Fruit fly (Drosophila melanogaster) whole organism, prepupa: ENCODE results near the gene Exo70.
A peak's percentile ranks its signal among the peaks of the same experiment; 100 is the strongest.

Source experiments
- Blimp-1 ChIP-seq: fragments of 200-800 bp; sonication (Bioruptor generic); optimal IDR thresholded peaks from 3 replicates; lab custom pipeline; 2017; ENCODE audit warnings: missing biosample characterization, missing genetic modification characterization, mild to moderate bottlenecking, moderate library complexity, missing genetic modification reagents
- CG10631 ChIP-seq: fragments of 200-800 bp; sonication (Bioruptor generic); optimal IDR thresholded peaks from 2 replicates; lab custom pipeline; 2016; ENCODE audit warnings: missing biosample characterization, missing genetic modification characterization
- CG10669 ChIP-seq: fragments of 200-800 bp; sonication (Bioruptor generic); optimal IDR thresholded peaks from 3 replicates; lab custom pipeline; 2018; ENCODE audit warnings: missing biosample characterization, mild to moderate bottlenecking, missing genetic modification characterization, moderate library complexity
- CG11294 ChIP-seq: fragments of 200-800 bp; sonication (Bioruptor generic); IDR thresholded peaks from 2 replicates; pipeline ENCODE4 v1.3.6; 2022; ENCODE audit warnings: missing biosample characterization, missing genetic modification characterization
- CG11902 ChIP-seq: fragments of 200-800 bp; sonication (Bioruptor generic); optimal IDR thresholded peaks from 3 replicates; lab custom pipeline; 2016; ENCODE audit warnings: missing biosample characterization, missing genetic modification characterization
- CG15336 ChIP-seq: fragments of 200-800 bp; sonication (Bioruptor generic); IDR thresholded peaks from 2 replicates; pipeline ENCODE4 v1.3.6; 2022; ENCODE audit warnings: missing biosample characterization, missing genetic modification characterization
- CG1621 ChIP-seq: fragments of 200-800 bp; sonication (Bioruptor generic); optimal IDR thresholded peaks from 3 replicates; lab custom pipeline; 2018; ENCODE audit warnings: missing biosample characterization, mild to moderate bottlenecking, missing genetic modification characterization
- CG16779 ChIP-seq: fragments of 200-800 bp; sonication (Bioruptor generic); optimal IDR thresholded peaks from 3 replicates; lab custom pipeline; 2017; ENCODE audit warnings: missing biosample characterization, mild to moderate bottlenecking, missing genetic modification characterization
- CG3032 ChIP-seq: fragments of 200-800 bp; optimal IDR thresholded peaks from 2 replicates; lab custom pipeline; 2019; ENCODE audit warnings: missing biosample characterization, mild to moderate bottlenecking, missing genetic modification characterization, moderate library complexity
- CG31627 ChIP-seq: fragments of 200-800 bp; sonication (Bioruptor generic); optimal IDR thresholded peaks from 3 replicates; lab custom pipeline; 2016; ENCODE audit warnings: missing biosample characterization, missing genetic modification characterization
- CG32006 ChIP-seq: fragments of 200-800 bp; sonication (Bioruptor generic); optimal IDR thresholded peaks from 3 replicates; lab custom pipeline; 2017; ENCODE audit warnings: missing biosample characterization, mild to moderate bottlenecking, missing genetic modification characterization
- CG34406 ChIP-seq: fragments of 200-800 bp; sonication (Bioruptor generic); optimal IDR thresholded peaks from 3 replicates; lab custom pipeline; 2016; ENCODE audit warnings: missing biosample characterization, missing genetic modification characterization
- CG3919 ChIP-seq: fragments of 200-800 bp; sonication (Bioruptor generic); optimal IDR thresholded peaks from 3 replicates; lab custom pipeline; 2016; ENCODE audit warnings: missing biosample characterization, missing genetic modification characterization
- CG4318 ChIP-seq: fragments of 200-800 bp; sonication (Bioruptor generic); optimal IDR thresholded peaks from 3 replicates; lab custom pipeline; 2017; ENCODE audit warnings: missing biosample characterization, mild to moderate bottlenecking, missing genetic modification characterization
- CG6163 ChIP-seq: fragments of 200-800 bp; sonication (Bioruptor generic); IDR thresholded peaks from 3 replicates; pipeline ENCODE4 v1.3.6; 2022; ENCODE audit warnings: missing biosample characterization, missing genetic modification characterization
- CG6792 ChIP-seq: fragments of 200-800 bp; sonication (Bioruptor generic); optimal IDR thresholded peaks from 3 replicates; lab custom pipeline; 2016; ENCODE audit warnings: missing biosample characterization, missing genetic modification characterization
- CG6808 ChIP-seq: fragments of 200-800 bp; sonication (Bioruptor generic); optimal IDR thresholded peaks from 3 replicates; lab custom pipeline; 2017; ENCODE audit warnings: missing biosample characterization, missing genetic modification characterization, mild to moderate bottlenecking, moderate library complexity, missing genetic modification reagents
- CG6854 ChIP-seq: fragments of 200-800 bp; sonication (Bioruptor generic); optimal IDR thresholded peaks from 2 replicates; lab custom pipeline; 2017; ENCODE audit warnings: missing biosample characterization, mild to moderate bottlenecking, missing genetic modification characterization
- CG7368 ChIP-seq: fragments of 200-800 bp; sonication (Bioruptor generic); optimal IDR thresholded peaks from 3 replicates; lab custom pipeline; 2016; ENCODE audit warnings: missing biosample characterization, missing genetic modification characterization
- CG8119 ChIP-seq: fragments of 200-800 bp; sonication (Bioruptor generic); IDR thresholded peaks from 3 replicates; pipeline ENCODE4 v1.3.6; 2022; ENCODE audit warnings: missing biosample characterization, missing genetic modification characterization
- CG8319 ChIP-seq: fragments of 200-800 bp; sonication (Bioruptor generic); optimal IDR thresholded peaks from 3 replicates; lab custom pipeline; 2016; ENCODE audit warnings: missing biosample characterization, missing genetic modification characterization
- CG8632 ChIP-seq: fragments of 200-800 bp; sonication (Bioruptor generic); optimal IDR thresholded peaks from 3 replicates; lab custom pipeline; 2016; ENCODE audit warnings: missing biosample characterization, missing genetic modification characterization
- CG9139 ChIP-seq: fragments of 200-800 bp; sonication (Bioruptor generic); optimal IDR thresholded peaks from 3 replicates; lab custom pipeline; 2017; ENCODE audit warnings: missing biosample characterization, mild to moderate bottlenecking, missing genetic modification characterization
- Eip75B ChIP-seq: fragments of 200-800 bp; sonication (Bioruptor generic); optimal IDR thresholded peaks from 3 replicates; lab custom pipeline; 2016; ENCODE audit warnings: missing biosample characterization, missing genetic modification characterization
- Eip93F ChIP-seq: fragments of 200-800 bp; sonication (Bioruptor generic); optimal IDR thresholded peaks from 2 replicates; lab custom pipeline; 2016; ENCODE audit warnings: missing biosample characterization, mild to moderate bottlenecking, missing genetic modification characterization
- Ets21C ChIP-seq: fragments of 200-800 bp; sonication (Bioruptor generic); optimal IDR thresholded peaks from 3 replicates; lab custom pipeline; 2016; ENCODE audit warnings: missing biosample characterization, missing genetic modification characterization
- Ets96B ChIP-seq: fragments of 200-800 bp; optimal IDR thresholded peaks from 2 replicates; lab custom pipeline; 2019; ENCODE audit warnings: missing biosample characterization, mild to moderate bottlenecking, missing genetic modification characterization, moderate library complexity
- Gug ChIP-seq: fragments of 200-800 bp; sonication (Bioruptor generic); IDR thresholded peaks from 2 replicates; pipeline ENCODE4 v1.3.6; 2022; ENCODE audit warnings: missing biosample characterization, missing genetic modification characterization
- Hr38 ChIP-seq: sonication (Bioruptor generic); optimal IDR thresholded peaks from 2 replicates; lab custom pipeline; 2016; ENCODE audit warnings: missing biosample characterization, missing genetic modification characterization
- Hr4 ChIP-seq: fragments of 200-800 bp; sonication (Bioruptor generic); optimal IDR thresholded peaks from 3 replicates; lab custom pipeline; 2016; ENCODE audit warnings: missing biosample characterization, missing genetic modification characterization
- Lpt ChIP-seq: fragments of 200-800 bp; sonication (Bioruptor generic); optimal IDR thresholded peaks from 3 replicates; lab custom pipeline; 2016; ENCODE audit warnings: missing biosample characterization, missing genetic modification characterization
- Met ChIP-seq: fragments of 200-800 bp; sonication (Bioruptor generic); optimal IDR thresholded peaks from 3 replicates; lab custom pipeline; 2016; ENCODE audit warnings: missing biosample characterization, missing genetic modification characterization
- OdsH ChIP-seq: fragments of 200-800 bp; sonication (Bioruptor generic); optimal IDR thresholded peaks from 3 replicates; lab custom pipeline; 2016; ENCODE audit warnings: missing biosample characterization, missing genetic modification characterization
- Sox14 ChIP-seq: fragments of 200-800 bp; sonication (Bioruptor generic); optimal IDR thresholded peaks from 3 replicates; lab custom pipeline; 2016; ENCODE audit warnings: missing biosample characterization, missing genetic modification characterization
- Sox15 ChIP-seq: fragments of 200-800 bp; sonication (Bioruptor generic); optimal IDR thresholded peaks from 3 replicates; lab custom pipeline; 2016; ENCODE audit warnings: missing biosample characterization, missing genetic modification characterization
- achi ChIP-seq: fragments of 200-800 bp; sonication (Bioruptor generic); optimal IDR thresholded peaks from 3 replicates; lab custom pipeline; 2016; ENCODE audit warnings: missing biosample characterization, missing genetic modification characterization
- acj6 ChIP-seq: fragments of 200-800 bp; sonication (Bioruptor generic); optimal IDR thresholded peaks from 3 replicates; lab custom pipeline; 2016; ENCODE audit warnings: missing biosample characterization, missing genetic modification characterization
- dac ChIP-seq: fragments of 200-800 bp; sonication (Bioruptor generic); optimal IDR thresholded peaks from 2 replicates; lab custom pipeline; 2017; ENCODE audit warnings: missing biosample characterization, mild to moderate bottlenecking, missing genetic modification characterization
- dsx ChIP-seq: fragments of 200-800 bp; optimal IDR thresholded peaks from 3 replicates; lab custom pipeline; 2019; ENCODE audit warnings: missing biosample characterization, mild to moderate bottlenecking, missing genetic modification characterization, moderate library complexity; ENCODE audit not compliant: poor library complexity, severe bottlenecking
- eg ChIP-seq: fragments of 200-800 bp; sonication (Bioruptor generic); IDR thresholded peaks from 3 replicates; pipeline ENCODE4 v1.3.6; 2022; ENCODE audit warnings: missing biosample characterization, missing genetic modification characterization
- esn ChIP-seq: fragments of 200-800 bp; sonication (Bioruptor generic); optimal IDR thresholded peaks from 2 replicates; lab custom pipeline; 2016; ENCODE audit warnings: missing biosample characterization, mild to moderate bottlenecking, missing genetic modification characterization, moderate library complexity
- fd59A ChIP-seq: fragments of 200-800 bp; sonication (Bioruptor generic); optimal IDR thresholded peaks from 2 replicates; lab custom pipeline; 2017; ENCODE audit warnings: missing biosample characterization, mild to moderate bottlenecking, missing genetic modification characterization, missing genetic modification reagents
- fkh ChIP-seq: fragments of 200-800 bp; sonication (Bioruptor generic); optimal IDR thresholded peaks from 3 replicates; lab custom pipeline; 2017; ENCODE audit warnings: missing biosample characterization, mild to moderate bottlenecking, missing genetic modification characterization, moderate library complexity
- lz ChIP-seq: fragments of 200-800 bp; sonication (Bioruptor generic); optimal IDR thresholded peaks from 3 replicates; lab custom pipeline; 2016; ENCODE audit warnings: missing biosample characterization, missing genetic modification characterization
- net ChIP-seq: fragments of 200-800 bp; sonication (Bioruptor generic); optimal IDR thresholded peaks from 3 replicates; lab custom pipeline; 2016; ENCODE audit warnings: missing biosample characterization, missing genetic modification characterization
- pdm3 ChIP-seq: fragments of 200-800 bp; sonication (Bioruptor generic); optimal IDR thresholded peaks from 3 replicates; lab custom pipeline; 2016; ENCODE audit warnings: missing biosample characterization, missing genetic modification characterization
- salr ChIP-seq, 2 experiments: fragments of 200-800 bp; sonication (Bioruptor generic); optimal IDR thresholded peaks; 3 replicates each; lab custom pipeline; 2016 to 2018; ENCODE audit warnings: missing biosample characterization in 2 of 2, missing genetic modification characterization in 2 of 2, mild to moderate bottlenecking in 1 of 2
- spab ChIP-seq: fragments of 200-800 bp; sonication (Bioruptor generic); optimal IDR thresholded peaks from 2 replicates; lab custom pipeline; 2017; ENCODE audit warnings: missing biosample characterization, mild to moderate bottlenecking, missing genetic modification characterization, missing genetic modification reagents
- topi ChIP-seq: fragments of 200-800 bp; sonication (Bioruptor generic); optimal IDR thresholded peaks from 3 replicates; lab custom pipeline; 2016; ENCODE audit warnings: missing biosample characterization, missing genetic modification characterization
- vri ChIP-seq: fragments of 200-800 bp; sonication (Bioruptor generic); optimal IDR thresholded peaks from 3 replicates; lab custom pipeline; 2016; ENCODE audit warnings: missing biosample characterization, mild to moderate bottlenecking, missing genetic modification characterization

Gene Exo70

dm6 chr3L:8455015-8455908 lies 43.6 kb downstream of the Exo70 start:
- TF ChIP-seq CG6163 (peak; percentile 91), Sox14 (GFP tag; lab: Kevin White, UChicago) (peak; percentile 89), Lpt (GFP tag; lab: Kevin White, UChicago) (peak; percentile 86), fd59A (GFP tag; lab: Kevin White, UChicago) (peak; percentile 89), eg (GFP tag; lab: Robert Waterston, UW) (peak; percentile 86), CG6792 (peak; percentile 95), CG16779 (tag; lab: Kevin White, UChicago) (peak; percentile 96), Ets21C (GFP tag; lab: Kevin White, UChicago) (peak; percentile 79), Met (peak; percentile 94), CG8632 (GFP tag; lab: Kevin White, UChicago) (peak; percentile 95), Blimp-1 (GFP tag; lab: Kevin White, UChicago) (peak; percentile 85), CG3919 (GFP tag; lab: Kevin White, UChicago) (peak; percentile 98), Ets96B (tag; lab: Kevin White, UChicago) (peak; percentile 97), Eip75B (GFP tag; lab: Kevin White, UChicago) (peak; percentile 96), achi (GFP tag; lab: Kevin White, UChicago) (peak; percentile 95), spab (GFP tag; lab: Kevin White, UChicago) (peak; percentile 96), Hr4 (GFP tag; lab: Kevin White, UChicago) (peak; percentile 88), fkh (GFP tag; lab: Kevin White, UChicago) (peak; percentile 74), lz (GFP tag; lab: Kevin White, UChicago) (peak; percentile 93), Gug (GFP tag; lab: Robert Waterston, UW) (peak; percentile 97), CG10631 (GFP tag; lab: Kevin White, UChicago) (peak; percentile 95), dac (GFP tag; lab: Kevin White, UChicago) (peak; percentile 75), net (GFP tag; lab: Kevin White, UChicago) (peak; percentile 95), CG9139 (GFP tag; lab: Kevin White, UChicago) (peak; percentile 88), CG15336 (GFP tag; lab: Robert Waterston, UW) (peak; percentile 94), CG32006 (GFP tag; lab: Kevin White, UChicago) (peak; percentile 95), CG34406 (peak; percentile 95), OdsH (GFP tag; lab: Kevin White, UChicago) (peak; percentile 94), pdm3 (GFP tag; lab: Kevin White, UChicago) (peak; percentile 91), topi (GFP tag; lab: Kevin White, UChicago) (peak; percentile 94), CG1621 (tag; lab: Kevin White, UChicago) (peak; percentile 81), CG4318 (GFP tag; lab: Kevin White, UChicago) (peak; percentile 94), dsx (GFP tag; lab: Kevin White, UChicago) (peak; percentile 86), CG31627 (GFP tag; lab: Kevin White, UChicago) (peak; percentile 89), CG3032 (peak; percentile 94), esn (peak; percentile 96), CG8319 (GFP tag; lab: Kevin White, UChicago) (peak; percentile 92), acj6 (GFP tag; lab: Kevin White, UChicago) (peak; percentile 95), CG7368 (GFP tag; lab: Kevin White, UChicago) (peak; percentile 86), salr (GFP tag; optimal IDR thresholded peaks at IDR 0.05; lab: Kevin White, UChicago) (peak; percentile 53 to 97), CG6808 (GFP tag; lab: Kevin White, UChicago) (peak; percentile 95), CG6854 (GFP tag; lab: Kevin White, UChicago) (peak; percentile 94), Hr38 (GFP tag; lab: Kevin White, UChicago) (no peak), CG10669 (peak; percentile 95), vri (GFP tag; lab: Kevin White, UChicago) (peak; percentile 86), Sox15 (GFP tag; lab: Kevin White, UChicago) (peak; percentile 82), CG11902 (GFP tag; lab: Kevin White, UChicago) (peak; percentile 89), Eip93F (GFP tag; lab: Kevin White, UChicago) (peak; percentile 92), CG8119 (peak; percentile 98), CG11294 (GFP tag; lab: Robert Waterston, UW) (peak; percentile 86)
